Fruit fly (Drosophila melanogaster): Measurements from ENCODE around the gene Edem2.

The Edem2 gene

dm6 chr2L:13205256-13205655 is 13.3 kb downstream of the Edem2 start (continued):
- TF ChIP-seq wdn (GFP tag; IDR thresholded peaks at IDR 0.05): no peak
- no peak for TF ChIP-seq CG33213 (GFP tag; optimal IDR thresholded peaks at IDR 0.05)
- TF ChIP-seq Sox102F (GFP tag; optimal IDR thresholded peaks at IDR 0.05): peak; percentile 14
- no peak for TF ChIP-seq luna (GFP tag; optimal IDR thresholded peaks at IDR 0.05)
- peak; percentile 85 for TF ChIP-seq CG12769 (tag; optimal IDR thresholded peaks at IDR 0.05)
- peak; percentile 99 for TF ChIP-seq cwo (GFP tag; optimal IDR thresholded peaks at IDR 0.05)
- TF ChIP-seq C15 (GFP tag; IDR thresholded peaks at IDR 0.05): no peak
- peak; percentile 20 for TF ChIP-seq CG17359 (tag; optimal IDR thresholded peaks at IDR 0.05)
- TF ChIP-seq jumu (GFP tag; optimal IDR thresholded peaks at IDR 0.05): no peak
- no peak for TF ChIP-seq Doc2 (GFP tag; IDR thresholded peaks at IDR 0.05)
- TF ChIP-seq Gsc (GFP tag; IDR thresholded peaks at IDR 0.05): no peak
- TF ChIP-seq zfh1 (GFP tag; IDR thresholded peaks at IDR 0.05): 0 out of 3 replicates have a peak, but pooled peaks have one; percentile 28
- no peak for TF ChIP-seq ap (GFP tag; IDR thresholded peaks at IDR 0.05)
- no peak for TF ChIP-seq salm (tag; optimal IDR thresholded peaks at IDR 0.05)
- TF ChIP-seq pros (GFP tag; optimal IDR thresholded peaks at IDR 0.05): peak; percentile 45
- TF ChIP-seq CG32532 (GFP tag; IDR thresholded peaks at IDR 0.05): peak; percentile 43; the same call in 1 of the 2 replicates
- TF ChIP-seq Abd-B (GFP tag; optimal IDR thresholded peaks at IDR 0.05): no peak
- TF ChIP-seq CG12155 (GFP tag; optimal IDR thresholded peaks at IDR 0.05): no peak
- peak; percentile 54 for TF ChIP-seq CrebB (tag; optimal IDR thresholded peaks at IDR 0.05)
- no peak for TF ChIP-seq prd (optimal IDR thresholded peaks at IDR 0.05)
- no peak for TF ChIP-seq prd (GFP tag; IDR thresholded peaks at IDR 0.05)
- no peak for TF ChIP-seq ab (GFP tag; optimal IDR thresholded peaks at IDR 0.05)
- no peak for TF ChIP-seq Scr (GFP tag; IDR thresholded peaks at IDR 0.05; ENCODE audit: partially characterized antibody)
- no peak for TF ChIP-seq pan (optimal IDR thresholded peaks at IDR 0.05)
- no peak for TF ChIP-seq pan (GFP tag; optimal IDR thresholded peaks at IDR 0.05 in 1 of 2, IDR thresholded peaks at IDR 0.05 in 1 of 2)
- TF ChIP-seq en (GFP tag; optimal IDR thresholded peaks at IDR 0.05): no peak
- peak; percentile 23 for TF ChIP-seq dmrt99B (tag; optimal IDR thresholded peaks at IDR 0.05)
- peak; percentile 29; the same call in 1 of the 3 replicates for TF ChIP-seq dysf (GFP tag; IDR thresholded peaks at IDR 0.05)
- peak; percentile 64 for TF ChIP-seq pho (GFP tag; optimal IDR thresholded peaks at IDR 0.05)
- TF ChIP-seq CG3163 (GFP tag; optimal IDR thresholded peaks at IDR 0.05): no peak
- TF ChIP-seq Fer1 (GFP tag; optimal IDR thresholded peaks at IDR 0.05): peak; percentile 75
- TF ChIP-seq pum (GFP tag; optimal IDR thresholded peaks at IDR 0.05): no peak
- no peak for TF ChIP-seq pita (GFP tag; optimal IDR thresholded peaks at IDR 0.05)
- no peak for TF ChIP-seq CG15269 (tag; optimal IDR thresholded peaks at IDR 0.05)
- peak; percentile 59; the same call in 1 of the 2 replicates for TF ChIP-seq CG32767 (GFP tag; IDR thresholded peaks at IDR 0.05)
- peak; percentile 12 for TF ChIP-seq CG15479 (GFP tag; optimal IDR thresholded peaks at IDR 0.05)
- no peak for TF ChIP-seq CG18011 (GFP tag; optimal IDR thresholded peaks at IDR 0.05)
- TF ChIP-seq slp2 (GFP tag; optimal IDR thresholded peaks at IDR 0.05): no peak
- TF ChIP-seq ato (GFP tag; IDR thresholded peaks at IDR 0.05; ENCODE audit: partially characterized antibody): no peak
- TF ChIP-seq CG17328 (GFP tag; IDR thresholded peaks at IDR 0.05): peak; percentile 52; the same call in 1 of the 2 replicates
- peak; percentile 57 for TF ChIP-seq CG4328 (GFP tag; optimal IDR thresholded peaks at IDR 0.05)
- TF ChIP-seq CG7963 (GFP tag; IDR thresholded peaks at IDR 0.05; ENCODE audit: partially characterized antibody): no peak
- TF ChIP-seq Awh (GFP tag; IDR thresholded peaks at IDR 0.05): peak; percentile 49; the same call in 1 of the 2 replicates
- TF ChIP-seq usp (GFP tag; optimal IDR thresholded peaks at IDR 0.05): no peak
- TF ChIP-seq Taf1 (GFP tag; IDR thresholded peaks at IDR 0.05): no peak
- no peak for TF ChIP-seq dati (GFP tag; IDR thresholded peaks at IDR 0.05)
- no peak for TF ChIP-seq D19B (GFP tag; optimal IDR thresholded peaks at IDR 0.05)
- TF ChIP-seq CG12942 (GFP tag; optimal IDR thresholded peaks at IDR 0.05): no peak
- peak in 1 of 2 experiments; percentile 8 for TF ChIP-seq chif (GFP tag; optimal IDR thresholded peaks at IDR 0.05)
- no peak for TF ChIP-seq CG30020 (tag; optimal IDR thresholded peaks at IDR 0.05)
- TF ChIP-seq Hey (tag; optimal IDR thresholded peaks at IDR 0.05): peak; percentile 85
- TF ChIP-seq Xrp1 (GFP tag; IDR thresholded peaks at IDR 0.05): peak; percentile 44; the same call in 1 of the 2 replicates
